Worm (Caenorhabditis elegans): ENCODE measurements around the gene tsr-1.

Gene tsr-1

ce11 chrII:2438944-2439343 lies 34.2 kb downstream of the tsr-1 start:
- TF ChIP-seq sea-1 (GFP tag; conservative IDR thresholded peaks at IDR 0.05) (no peak), tra-4 (tag; optimal IDR thresholded peaks at IDR 0.05) (no peak), flt-1 (GFP tag; IDR thresholded peaks at IDR 0.05) (no peak), hmbx-1 (tag; optimal IDR thresholded peaks at IDR 0.05) (no peak), hnd-1 (tag; optimal IDR thresholded peaks at IDR 0.05) (no peak), ets-7 (tag; optimal IDR thresholded peaks at IDR 0.05) (no peak), ceh-13 (GFP tag; optimal IDR thresholded peaks at IDR 0.05) (no peak), ceh-36 (tag; optimal IDR thresholded peaks at IDR 0.05) (no peak), pes-1 (GFP tag; IDR thresholded peaks at IDR 0.05) (no peak), B0310.2 (tag; optimal IDR thresholded peaks at IDR 0.05) (no peak), F13C5.2 (tag; optimal IDR thresholded peaks at IDR 0.05) (no peak), tbx-37 (GFP tag; conservative IDR thresholded peaks at IDR 0.05) (no peak), hmg-4 (GFP tag; optimal IDR thresholded peaks at IDR 0.05) (no peak), tbx-11 (GFP tag; IDR thresholded peaks at IDR 0.05) (no peak), ama-1 (optimal IDR thresholded peaks at IDR 0.05) (no peak), scrt-1 (GFP tag; IDR thresholded peaks at IDR 0.05) (no peak)

ce11 chrII:2438180-2438579 lies 35.0 kb downstream of the tsr-1 start:
- no peak for TF ChIP-seq pes-1 (GFP tag; IDR thresholded peaks at IDR 0.05)
- no peak for TF ChIP-seq tbx-11 (GFP tag; IDR thresholded peaks at IDR 0.05)
- TF ChIP-seq scrt-1 (GFP tag; IDR thresholded peaks at IDR 0.05) = no peak
- TF ChIP-seq hnd-1 (tag; optimal IDR thresholded peaks at IDR 0.05) = no peak

ce11 chrII:2436757-2437156 lies 36.4 kb downstream of the tsr-1 start:
- no peak for TF ChIP-seq hmg-4 (GFP tag; optimal IDR thresholded peaks at IDR 0.05)
- TF ChIP-seq ceh-36 (tag; optimal IDR thresholded peaks at IDR 0.05) = no peak
- no peak for TF ChIP-seq flt-1 (GFP tag; IDR thresholded peaks at IDR 0.05)
- TF ChIP-seq tra-4 (tag; optimal IDR thresholded peaks at IDR 0.05) = no peak
- no peak for TF ChIP-seq aly-1 (tag; optimal IDR thresholded peaks at IDR 0.05)
- TF ChIP-seq ets-7 (tag; optimal IDR thresholded peaks at IDR 0.05) = no peak
- TF ChIP-seq pes-1 (GFP tag; IDR thresholded peaks at IDR 0.05) = no peak
- TF ChIP-seq B0310.2 (tag; optimal IDR thresholded peaks at IDR 0.05) = no peak
- no peak for TF ChIP-seq tbx-37 (GFP tag; conservative IDR thresholded peaks at IDR 0.05)
- TF ChIP-seq ama-1 (optimal IDR thresholded peaks at IDR 0.05) = no peak
- no peak for TF ChIP-seq ceh-13 (GFP tag; optimal IDR thresholded peaks at IDR 0.05)
- TF ChIP-seq hmbx-1 (tag; optimal IDR thresholded peaks at IDR 0.05) = no peak
- TF ChIP-seq F13C5.2 (tag; optimal IDR thresholded peaks at IDR 0.05) = no peak
- no peak for TF ChIP-seq hnd-1 (tag; optimal IDR thresholded peaks at IDR 0.05)
- no peak for TF ChIP-seq scrt-1 (GFP tag; IDR thresholded peaks at IDR 0.05)
- no peak for TF ChIP-seq tbx-11 (GFP tag; IDR thresholded peaks at IDR 0.05)

ce11 chrII:2435566-2435965 lies 37.6 kb downstream of the tsr-1 start:
- no peak for TF ChIP-seq F13C5.2 (tag; optimal IDR thresholded peaks at IDR 0.05)
- TF ChIP-seq scrt-1 (GFP tag; IDR thresholded peaks at IDR 0.05) = no peak
- no peak for TF ChIP-seq aly-1 (tag; optimal IDR thresholded peaks at IDR 0.05)
- TF ChIP-seq ets-7 (tag; optimal IDR thresholded peaks at IDR 0.05) = no peak
- TF ChIP-seq tra-4 (tag; optimal IDR thresholded peaks at IDR 0.05) = no peak
- no peak for TF ChIP-seq hnd-1 (tag; optimal IDR thresholded peaks at IDR 0.05)
- no peak for TF ChIP-seq B0310.2 (tag; optimal IDR thresholded peaks at IDR 0.05)
- TF ChIP-seq flt-1 (GFP tag; IDR thresholded peaks at IDR 0.05) = no peak
- TF ChIP-seq hmbx-1 (tag; optimal IDR thresholded peaks at IDR 0.05) = no peak
- no peak for TF ChIP-seq sea-1 (GFP tag; conservative IDR thresholded peaks at IDR 0.05)
- TF ChIP-seq hmg-4 (GFP tag; optimal IDR thresholded peaks at IDR 0.05) = no peak

- TF ChIP-seq tbx-37 (GFP tag; conservative IDR thresholded peaks at IDR 0.05) (no peak), F13C5.2 (tag; optimal IDR thresholded peaks at IDR 0.05) (no peak), tbx-11 (GFP tag; IDR thresholded peaks at IDR 0.05) (no peak), B0310.2 (tag; optimal IDR thresholded peaks at IDR 0.05) (no peak), hmbx-1 (tag; optimal IDR thresholded peaks at IDR 0.05) (no peak), sea-1 (GFP tag; conservative IDR thresholded peaks at IDR 0.05) (no peak), ama-1 (optimal IDR thresholded peaks at IDR 0.05) (no peak), ceh-36 (tag; optimal IDR thresholded peaks at IDR 0.05) (no peak), flt-1 (GFP tag; IDR thresholded peaks at IDR 0.05) (no peak), tra-4 (tag; optimal IDR thresholded peaks at IDR 0.05) (no peak), pes-1 (GFP tag; IDR thresholded peaks at IDR 0.05) (no peak), scrt-1 (GFP tag; IDR thresholded peaks at IDR 0.05) (no peak), aly-1 (tag; optimal IDR thresholded peaks at IDR 0.05) (no peak), hnd-1 (tag; optimal IDR thresholded peaks at IDR 0.05) (no peak), hmg-4 (GFP tag; optimal IDR thresholded peaks at IDR 0.05) (no peak), ets-7 (tag; optimal IDR thresholded peaks at IDR 0.05) (no peak), ceh-13 (GFP tag; optimal IDR thresholded peaks at IDR 0.05) (no peak)
Observed at ce11 chrII:2431972-2432371, 41.2 kb downstream of the tsr-1 start, which contains the start of gene ceh-86. Gene ceh-86 (minus strand): TSS chrII:2432072.

- TF ChIP-seq B0310.2 (tag; optimal IDR thresholded peaks at IDR 0.05) (no peak), scrt-1 (GFP tag; IDR thresholded peaks at IDR 0.05) (no peak), ets-7 (tag; optimal IDR thresholded peaks at IDR 0.05) (no peak), tbx-37 (GFP tag; conservative IDR thresholded peaks at IDR 0.05) (no peak), tra-4 (tag; optimal IDR thresholded peaks at IDR 0.05) (no peak), ama-1 (optimal IDR thresholded peaks at IDR 0.05) (no peak), tbx-11 (GFP tag; IDR thresholded peaks at IDR 0.05) (no peak), ceh-36 (tag; optimal IDR thresholded peaks at IDR 0.05) (no peak), F13C5.2 (tag; optimal IDR thresholded peaks at IDR 0.05) (no peak), hmbx-1 (tag; optimal IDR thresholded peaks at IDR 0.05) (no peak), sea-1 (GFP tag; conservative IDR thresholded peaks at IDR 0.05) (no peak), pes-1 (GFP tag; IDR thresholded peaks at IDR 0.05) (no peak), flt-1 (GFP tag; IDR thresholded peaks at IDR 0.05) (no peak), hmg-4 (GFP tag; optimal IDR thresholded peaks at IDR 0.05) (no peak), hnd-1 (tag; optimal IDR thresholded peaks at IDR 0.05) (no peak)
Observed at ce11 chrII:2422427-2422826, 50.7 kb downstream of the tsr-1 start.

ce11 chrII:2421905-2422304 lies 51.3 kb downstream of the tsr-1 start, which contains the start of gene F42G2.2:
Gene F42G2.2 (plus strand): TSS chrII:2422205.
- TF ChIP-seq tbx-11 (GFP tag; IDR thresholded peaks at IDR 0.05) (no peak), F13C5.2 (tag; optimal IDR thresholded peaks at IDR 0.05) (no peak), aly-1 (tag; optimal IDR thresholded peaks at IDR 0.05) (no peak), ceh-36 (tag; optimal IDR thresholded peaks at IDR 0.05) (no peak), pes-1 (GFP tag; IDR thresholded peaks at IDR 0.05) (no peak), B0310.2 (tag; optimal IDR thresholded peaks at IDR 0.05) (no peak), ets-7 (tag; optimal IDR thresholded peaks at IDR 0.05) (no peak), tbx-37 (GFP tag; conservative IDR thresholded peaks at IDR 0.05) (no peak), flt-1 (GFP tag; IDR thresholded peaks at IDR 0.05) (no peak), scrt-1 (GFP tag; IDR thresholded peaks at IDR 0.05) (no peak), hnd-1 (tag; optimal IDR thresholded peaks at IDR 0.05) (no peak), hmg-4 (GFP tag; optimal IDR thresholded peaks at IDR 0.05) (no peak), ama-1 (optimal IDR thresholded peaks at IDR 0.05) (no peak), ceh-13 (GFP tag; optimal IDR thresholded peaks at IDR 0.05) (no peak), hmbx-1 (tag; optimal IDR thresholded peaks at IDR 0.05) (no peak), tra-4 (tag; optimal IDR thresholded peaks at IDR 0.05) (no peak), sea-1 (GFP tag; conservative IDR thresholded peaks at IDR 0.05) (no peak)
